Worm (Caenorhabditis elegans): Measurements from ENCODE around the gene C45G9.5.
A peak's percentile ranks its signal among the peaks of the same experiment; 100 is the strongest.

The C45G9.5 gene

ce11 chrIII:5080700-5081572 lies 33.0 kb downstream of the C45G9.5 start (continued):
- TF ChIP-seq unc-62 (GFP tag; optimal IDR thresholded peaks at IDR 0.05 in 1 of 2) (peak in 1 of 2 experiments; percentile 57), unc-62 (tag; optimal IDR thresholded peaks at IDR 0.05) (no peak), set-16 (GFP tag; IDR thresholded peaks at IDR 0.05) (peak; percentile 42; the same call in 1 of the 2 replicates), nhr-11 (tag; optimal IDR thresholded peaks at IDR 0.05) (no peak), aly-2 (tag; optimal IDR thresholded peaks at IDR 0.05) (no peak), dmd-8 (GFP tag; IDR thresholded peaks at IDR 0.05) (peak; percentile 95), F37D6.2 (tag; optimal IDR thresholded peaks at IDR 0.05) (peak; percentile 75), arid-1 (GFP tag; conservative IDR thresholded peaks at IDR 0.05) (peak; percentile 95), F44E2.7 (GFP tag; IDR thresholded peaks at IDR 0.05) (0 out of 2 replicates have a peak, but pooled peaks have one; percentile 75), nhr-10 (tag; optimal IDR thresholded peaks at IDR 0.05) (no peak), T26A8.4 (GFP tag; IDR thresholded peaks at IDR 0.05) (peak; percentile 95), D1046.2 (GFP tag; IDR thresholded peaks at IDR 0.05) (peak; percentile 92), madf-5 (GFP tag; IDR thresholded peaks at IDR 0.05) (peak in 1 of 2 experiments; percentile 85; a peak in 2 of 4 replicates), cey-2 (tag; optimal IDR thresholded peaks at IDR 0.05; ENCODE audit: borderline replicate concordance, insufficient read depth) (no peak), hif-1 (tag; optimal IDR thresholded peaks at IDR 0.05) (peak; percentile 5 to 96), zfp-2 (tag; optimal IDR thresholded peaks at IDR 0.05) (peak; percentile 63), egl-43 (GFP tag; IDR thresholded peaks at IDR 0.05) (peak; percentile 94), daf-8 (GFP tag; IDR thresholded peaks at IDR 0.05) (peak; percentile 76; the same call in 1 of the 2 replicates), lim-7 (GFP tag; IDR thresholded peaks at IDR 0.05) (peak; percentile 83), nhr-41 (GFP tag; IDR thresholded peaks at IDR 0.05) (peak; percentile 61), nhr-42 (GFP tag; IDR thresholded peaks at IDR 0.05) (peak; percentile 93), vab-7 (GFP tag; IDR thresholded peaks at IDR 0.05) (peak; percentile 82), dmd-6 (GFP tag; IDR thresholded peaks at IDR 0.05) (peak; percentile 67), ztf-11 (tag; optimal IDR thresholded peaks at IDR 0.05) (no peak), snpc-4 (tag; optimal IDR thresholded peaks at IDR 0.05) (peak; percentile 96), hlh-30 (tag; optimal IDR thresholded peaks at IDR 0.05; ENCODE audit: insufficient read depth) (peak; percentile 18), fkh-10 (GFP tag; optimal IDR thresholded peaks at IDR 0.05) (peak; percentile 70), ceh-82 (tag; optimal IDR thresholded peaks at IDR 0.05) (no peak), R02D3.7 (tag; optimal IDR thresholded peaks at IDR 0.05) (peak; percentile 18), lin-13 (GFP tag; optimal IDR thresholded peaks at IDR 0.05) (peak; percentile 60), rbr-2 (tag; optimal IDR thresholded peaks at IDR 0.05) (peak; percentile 90), ctbp-1 (GFP tag; IDR thresholded peaks at IDR 0.05) (peak; percentile 90), ceh-28 (tag; optimal IDR thresholded peaks at IDR 0.05) (no peak), lir-3 (tag; optimal IDR thresholded peaks at IDR 0.05) (peak; percentile 82), ZK337.2 (GFP tag; IDR thresholded peaks at IDR 0.05) (peak; percentile 68), zfp-3 (GFP tag; conservative IDR thresholded peaks at IDR 0.05) (peak; percentile 86), ceh-44 (GFP tag; IDR thresholded peaks at IDR 0.05) (peak; percentile 81), lsy-2 (tag; optimal IDR thresholded peaks at IDR 0.05) (peak; percentile 48 to 78), fos-1 (tag; optimal IDR thresholded peaks at IDR 0.05) (no peak), unc-130 (GFP tag; optimal IDR thresholded peaks at IDR 0.05) (peak; percentile 46), tra-1 (GFP tag; IDR thresholded peaks at IDR 0.05) (peak; percentile 59), mxl-3 (GFP tag; optimal IDR thresholded peaks at IDR 0.05) (peak; percentile 60), pha-4 (GFP tag; IDR thresholded peaks at IDR 0.05) (peak; percentile 92), pha-4 (tag; optimal IDR thresholded peaks at IDR 0.05) (no peak), mes-2 (tag; optimal IDR thresholded peaks at IDR 0.05; ENCODE audit: poor library complexity, severe bottlenecking) (peak; percentile 93), duxl-1 (tag; optimal IDR thresholded peaks at IDR 0.05; ENCODE audit: poor library complexity) (peak; percentile 87), pqm-1 (tag; optimal IDR thresholded peaks at IDR 0.05) (no peak), nhr-111 (GFP tag; optimal IDR thresholded peaks at IDR 0.05) (peak; percentile 81), dmd-9 (GFP tag; IDR thresholded peaks at IDR 0.05) (peak; percentile 80)
